Fruit fly (Drosophila melanogaster): Measurements from ENCODE around the gene Tm2.

Tm2 gene

DNA sequence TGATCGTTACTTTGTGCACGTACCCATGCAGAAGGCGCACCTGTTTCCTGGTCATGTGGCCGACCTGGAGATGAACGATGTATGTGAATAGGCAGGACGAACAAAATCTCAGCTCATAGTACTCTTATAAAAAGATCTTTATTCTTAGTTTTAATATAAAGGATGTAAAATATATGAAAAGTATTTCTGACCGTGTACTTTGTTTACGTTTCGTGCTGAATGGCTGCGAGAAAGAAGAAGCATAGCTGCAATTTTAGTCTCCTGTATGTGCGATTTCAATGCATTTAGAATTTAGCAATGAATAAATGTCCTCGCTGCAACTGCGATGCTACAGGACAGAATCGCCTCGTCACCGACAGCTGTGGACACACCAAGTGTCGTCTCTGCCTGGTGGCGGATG lies 37.8 kb downstream of the Tm2 start, which contains the start of the genes CG42726 and CG42727 (continued):
- TF ChIP-seq Awh (GFP tag; IDR thresholded peaks at IDR 0.05) (peak; percentile 10; the same call in 1 of the 2 replicates), unc-4 (GFP tag; IDR thresholded peaks at IDR 0.05; ENCODE audit: partially characterized antibody) (no peak), Hmr (GFP tag; optimal IDR thresholded peaks at IDR 0.05) (peak; percentile 17), CG10321 (GFP tag; IDR thresholded peaks at IDR 0.05) (no peak), pan (optimal IDR thresholded peaks at IDR 0.05) (no peak), pan (GFP tag; optimal IDR thresholded peaks at IDR 0.05 in 1 of 2, IDR thresholded peaks at IDR 0.05 in 1 of 2) (peak in 1 of 2 experiments; percentile 48), CG17612 (GFP tag; IDR thresholded peaks at IDR 0.05) (0 out of 2 replicates have a peak, but pooled peaks have one; percentile 33), CG10209 (GFP tag; optimal IDR thresholded peaks at IDR 0.05) (no peak), lmd (GFP tag; IDR thresholded peaks at IDR 0.05) (peak; percentile 40), ttk (GFP tag; IDR thresholded peaks at IDR 0.05) (no peak), zfh2 (GFP tag; optimal IDR thresholded peaks at IDR 0.05) (peak; percentile 26), Meics (GFP tag; optimal IDR thresholded peaks at IDR 0.05) (peak; percentile 11), Dad (GFP tag; optimal IDR thresholded peaks at IDR 0.05) (no peak), dpn (GFP tag; optimal IDR thresholded peaks at IDR 0.05) (peak in 1 of 2 experiments; percentile 46), CG34376 (GFP tag; optimal IDR thresholded peaks at IDR 0.05) (no peak), stwl (tag; optimal IDR thresholded peaks at IDR 0.05) (peak; percentile 23), CG10366 (GFP tag; IDR thresholded peaks at IDR 0.05) (peak; percentile 40; the same call in 1 of the 2 replicates), CG14710 (tag; optimal IDR thresholded peaks at IDR 0.05) (peak; percentile 26), Mad (GFP tag; optimal IDR thresholded peaks at IDR 0.05) (peak; percentile 31), Fer1 (GFP tag; optimal IDR thresholded peaks at IDR 0.05) (peak; percentile 50), Nf-YB (GFP tag; optimal IDR thresholded peaks at IDR 0.05) (no peak), Oli (tag; optimal IDR thresholded peaks at IDR 0.05) (peak; percentile 26), CG1647 (GFP tag; optimal IDR thresholded peaks at IDR 0.05) (peak; percentile 1), Pdp1 (GFP tag; optimal IDR thresholded peaks at IDR 0.05) (peak in 1 of 2 experiments; percentile 31), CG18262 (tag; optimal IDR thresholded peaks at IDR 0.05) (peak; percentile 14), CG15269 (tag; optimal IDR thresholded peaks at IDR 0.05) (peak; percentile 18), fd3F (GFP tag; optimal IDR thresholded peaks at IDR 0.05) (no peak), ind (GFP tag; optimal IDR thresholded peaks at IDR 0.05) (peak; percentile 39), slbo (GFP tag; IDR thresholded peaks at IDR 0.05) (peak; percentile 58; the same call in 1 of the 2 replicates), CG9932 (GFP tag; IDR thresholded peaks at IDR 0.05) (peak; percentile 53), HLH54F (GFP tag; optimal IDR thresholded peaks at IDR 0.05) (peak; percentile 13), unpg (GFP tag; optimal IDR thresholded peaks at IDR 0.05) (peak; percentile 50), Hsf (GFP tag; optimal IDR thresholded peaks at IDR 0.05) (peak; percentile 55), Xbp1 (GFP tag; optimal IDR thresholded peaks at IDR 0.05) (peak; percentile 37), sisA (GFP tag; IDR thresholded peaks at IDR 0.05) (peak; percentile 30), CG3847 (GFP tag; IDR thresholded peaks at IDR 0.05) (peak; percentile 18; the same call in 1 of the 2 replicates), YL-1 (GFP tag; optimal IDR thresholded peaks at IDR 0.05) (peak; percentile 21), gro (GFP tag; optimal IDR thresholded peaks at IDR 0.05) (peak; percentile 1), CG10147 (GFP tag; optimal IDR thresholded peaks at IDR 0.05) (peak; percentile 50), tgo (GFP tag; IDR thresholded peaks at IDR 0.05) (peak; percentile 14; the same call in 1 of the 3 replicates), Mrtf (GFP tag; IDR thresholded peaks at IDR 0.05) (0 out of 3 replicates have a peak, but pooled peaks have one; percentile 12), CG6654 (GFP tag; optimal IDR thresholded peaks at IDR 0.05) (no peak), CG3281 (GFP tag; optimal IDR thresholded peaks at IDR 0.05) (peak; percentile 39), CG4730 (GFP tag; IDR thresholded peaks at IDR 0.05) (0 out of 2 replicates have a peak, but pooled peaks have one; percentile 19), Rx (GFP tag; IDR thresholded peaks at IDR 0.05) (0 out of 2 replicates have a peak, but pooled peaks have one; percentile 24), sd (tag; optimal IDR thresholded peaks at IDR 0.05) (peak; percentile 42), psq (GFP tag; optimal IDR thresholded peaks at IDR 0.05) (no peak), az2 (GFP tag; optimal IDR thresholded peaks at IDR 0.05) (peak; percentile 2), knrl (GFP tag; IDR thresholded peaks at IDR 0.05; ENCODE audit: partially characterized antibody) (no peak), MBD-R2 (GFP tag; IDR thresholded peaks at IDR 0.05) (peak; percentile 94), CG2712 (tag; optimal IDR thresholded peaks at IDR 0.05) (peak; percentile 55)
